Worm (Caenorhabditis elegans): ENCODE data around the gene Y55F3AR.2.

Gene Y55F3AR.2

ce11 chrIV:1093870-1094564 lies at the start of gene Y55F3AR.2, which contains the start of gene cct-8:
Gene Y55F3AR.2 (plus strand): TSS chrIV:1094541.
Gene cct-8 (minus strand): TSS chrIV:1093920.
- TF ChIP-seq aptf-2 (GFP tag; conservative IDR thresholded peaks at IDR 0.05) (peak; percentile 71), egl-44 (GFP tag; IDR thresholded peaks at IDR 0.05) (peak; percentile 74; the same call in 1 of the 2 replicates), ztf-28 (GFP tag; IDR thresholded peaks at IDR 0.05) (peak; percentile 92), snpc-4 (GFP tag; optimal IDR thresholded peaks at IDR 0.05) (peak; percentile 71), snpc-4 (tag; optimal IDR thresholded peaks at IDR 0.05) (peak; percentile 69 to 87 (median 78)), ceh-79 (tag; optimal IDR thresholded peaks at IDR 0.05) (peak; percentile 80), hrde-1 (tag; optimal IDR thresholded peaks at IDR 0.05; ENCODE audit: borderline replicate concordance) (peak; percentile 88), B0336.3 (GFP tag; IDR thresholded peaks at IDR 0.05) (peak; percentile 99), F10E7.11 (tag; optimal IDR thresholded peaks at IDR 0.05) (peak; percentile 94), ztf-26 (tag; optimal IDR thresholded peaks at IDR 0.05) (peak; percentile 98), nhr-27 (tag; optimal IDR thresholded peaks at IDR 0.05) (peak; percentile 37), sdz-38 (tag; optimal IDR thresholded peaks at IDR 0.05) (no peak), snpc-1.3 (tag; optimal IDR thresholded peaks at IDR 0.05; ENCODE audit: insufficient read depth) (peak; percentile 96), die-1 (tag; optimal IDR thresholded peaks at IDR 0.05) (peak; percentile 12), attf-3 (GFP tag; conservative IDR thresholded peaks at IDR 0.05) (peak; percentile 95), akir-1 (GFP tag; optimal IDR thresholded peaks at IDR 0.05) (no peak), F39B2.1 (GFP tag; IDR thresholded peaks at IDR 0.05) (peak; percentile 94), gei-17 (GFP tag; optimal IDR thresholded peaks at IDR 0.05) (peak; percentile 93), ceh-40 (GFP tag; IDR thresholded peaks at IDR 0.05) (peak; percentile 67; the same call in 1 of the 2 replicates), madf-10 (tag; optimal IDR thresholded peaks at IDR 0.05) (peak; percentile 89), ztf-6 (GFP tag; IDR thresholded peaks at IDR 0.05) (peak; percentile 93), ztf-3 (GFP tag; optimal IDR thresholded peaks at IDR 0.05) (peak; percentile 87), madf-6 (GFP tag; IDR thresholded peaks at IDR 0.05) (peak; percentile 98), lsl-1 (GFP tag; optimal IDR thresholded peaks at IDR 0.05) (peak; percentile 100), ztf-25 (GFP tag; IDR thresholded peaks at IDR 0.05) (peak; percentile 71; the same call in 1 of the 2 replicates), nfyb-1 (GFP tag; IDR thresholded peaks at IDR 0.05) (peak; percentile 99), rcor-1 (GFP tag; IDR thresholded peaks at IDR 0.05) (peak; percentile 97), F52B5.7 (tag; optimal IDR thresholded peaks at IDR 0.05) (peak; percentile 92), ceh-58 (GFP tag; IDR thresholded peaks at IDR 0.05) (no peak), unc-62 (GFP tag; optimal IDR thresholded peaks at IDR 0.05) (no peak), egrh-3 (GFP tag; IDR thresholded peaks at IDR 0.05) (peak; percentile 47; the same call in 1 of the 2 replicates), tbx-9 (tag; optimal IDR thresholded peaks at IDR 0.05; ENCODE audit: borderline replicate concordance) (peak; percentile 50), ZK185.1 (tag; optimal IDR thresholded peaks at IDR 0.05; ENCODE audit: poor library complexity, severe bottlenecking) (peak; percentile 97), Y67H2A.10 (GFP tag; conservative IDR thresholded peaks at IDR 0.05) (peak; percentile 95), madf-8 (GFP tag; conservative IDR thresholded peaks at IDR 0.05) (peak; percentile 89), zfh-2 (GFP tag; conservative IDR thresholded peaks at IDR 0.05) (peak; percentile 91), rec-8 (tag; optimal IDR thresholded peaks at IDR 0.05) (peak; percentile 35 to 38), ccch-3 (GFP tag; optimal IDR thresholded peaks at IDR 0.05) (peak; percentile 1), bed-1 (GFP tag; IDR thresholded peaks at IDR 0.05) (0 out of 2 replicates have a peak, but pooled peaks have one; percentile 77), hlh-12 (tag; optimal IDR thresholded peaks at IDR 0.05) (no peak), aptf-3 (GFP tag; IDR thresholded peaks at IDR 0.05) (peak; percentile 83; the same call in 1 of the 2 replicates), ekl-4 (GFP tag; IDR thresholded peaks at IDR 0.05) (peak; percentile 99), mel-28 (tag; optimal IDR thresholded peaks at IDR 0.05; ENCODE audit: borderline replicate concordance) (peak; percentile 91), F55B11.4 (tag; optimal IDR thresholded peaks at IDR 0.05; ENCODE audit: borderline replicate concordance, insufficient read depth) (no peak), Y95B8A.8 (GFP tag; IDR thresholded peaks at IDR 0.05) (peak; percentile 97), ztf-18 (tag; optimal IDR thresholded peaks at IDR 0.05) (peak; percentile 61)
